Worm (Caenorhabditis elegans) whole organism, L1 larva: ENCODE data around the gene Y38F2AL.12.

Experiments used
- egl-27 ChIP-seq, 2 experiments: fragments of 150-350 bp in 1 of 2; sonication (generic microtip); optimal IDR thresholded peaks; 3 replicates each; lab custom pipeline; 2017 to 2018; ENCODE audit warnings: missing biosample characterization in 2 of 2, missing genetic modification characterization in 2 of 2, missing genetic modification reagents in 2 of 2
- elt-2 ChIP-seq: sonication (generic microtip); optimal IDR thresholded peaks from 2 replicates; lab custom pipeline; 2016; ENCODE audit warnings: missing genetic modification characterization, mild to moderate bottlenecking, inconsistent platforms, missing compliant biosample characterization, missing genetic modification reagents
- fos-1 ChIP-seq: fragments of 150-350 bp; optimal IDR thresholded peaks from 2 replicates; lab custom pipeline; 2014; ENCODE audit warnings: missing biosample characterization, missing genetic modification characterization
- jun-1 ChIP-seq: fragments of 150-350 bp; optimal IDR thresholded peaks from 2 replicates; lab custom pipeline; 2014; ENCODE audit warnings: missing biosample characterization, missing genetic modification reagents, missing genetic modification characterization
- lin-35 ChIP-seq, 2 experiments: fragments of 150-350 bp; optimal IDR thresholded peaks; 2 replicates each; lab custom pipeline; 2014; ENCODE audit warnings: missing biosample characterization in 2 of 2, missing genetic modification characterization in 2 of 2, missing genetic modification reagents in 2 of 2
- mdl-1 ChIP-seq, 2 experiments: fragments of 150-350 bp; optimal IDR thresholded peaks; 2 replicates each; lab custom pipeline; 2014 to 2017; ENCODE audit warnings: missing biosample characterization in 2 of 2, missing genetic modification characterization in 2 of 2, inconsistent platforms in 1 of 2
- mep-1 ChIP-seq: fragments of 150-350 bp; optimal IDR thresholded peaks from 2 replicates; lab custom pipeline; 2014; ENCODE audit warnings: missing biosample characterization, missing genetic modification characterization
- snpc-4 ChIP-seq: fragments of 150-350 bp; optimal IDR thresholded peaks from 2 replicates; lab custom pipeline; 2014; ENCODE audit warnings: missing biosample characterization, missing genetic modification characterization
- unc-98 ChIP-seq: fragments of 200-800 bp; sonication (Bioruptor generic); IDR thresholded peaks from 2 replicates; pipeline ENCODE4 v1.3.6; 2022; ENCODE audit warnings: missing genetic modification characterization, missing compliant biosample characterization

DNA sequence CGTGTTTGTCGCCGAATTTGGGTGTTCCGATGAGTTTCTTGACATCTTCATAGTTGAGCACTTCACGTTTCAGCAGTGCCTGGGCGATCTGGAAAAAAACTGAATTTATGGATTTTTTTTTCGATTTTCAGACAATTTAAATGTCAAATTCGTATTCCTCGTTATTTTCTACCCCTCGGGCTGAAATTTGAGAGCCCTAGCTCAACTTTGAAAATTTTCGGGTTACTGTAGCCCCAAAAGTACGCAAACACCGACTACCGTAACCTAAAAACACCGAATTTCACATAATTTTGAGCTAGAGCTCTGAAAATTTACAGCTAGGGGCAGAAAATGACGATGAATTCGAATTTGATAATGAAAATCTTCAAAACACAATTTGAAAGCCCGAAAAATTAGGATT lies 17.6 kb downstream of the Y38F2AL.12 start:
- TF ChIP-seq unc-98 (GFP tag; lab: Robert Waterston, UW), result no peak
- no peak for TF ChIP-seq mep-1 (tag; lab: Kevin White, UChicago)
- no peak for TF ChIP-seq lin-35 (GFP tag; optimal IDR thresholded peaks at IDR 0.05; lab: Kevin White, UChicago)
- TF ChIP-seq jun-1 (tag; lab: Kevin White, UChicago), result no peak
- no peak for TF ChIP-seq mdl-1 (tag; optimal IDR thresholded peaks at IDR 0.05; lab: Kevin White, UChicago)
- no peak for TF ChIP-seq snpc-4
- no peak for TF ChIP-seq elt-2 (tag; lab: Kevin White, UChicago)
- TF ChIP-seq egl-27 (tag; optimal IDR thresholded peaks at IDR 0.05; lab: Kevin White, UChicago), result no peak
- no peak for TF ChIP-seq fos-1 (tag; lab: Kevin White, UChicago)
